Fruit fly (Drosophila melanogaster): ENCODE measurements around the gene CG33725.

CG33725 gene

DNA sequence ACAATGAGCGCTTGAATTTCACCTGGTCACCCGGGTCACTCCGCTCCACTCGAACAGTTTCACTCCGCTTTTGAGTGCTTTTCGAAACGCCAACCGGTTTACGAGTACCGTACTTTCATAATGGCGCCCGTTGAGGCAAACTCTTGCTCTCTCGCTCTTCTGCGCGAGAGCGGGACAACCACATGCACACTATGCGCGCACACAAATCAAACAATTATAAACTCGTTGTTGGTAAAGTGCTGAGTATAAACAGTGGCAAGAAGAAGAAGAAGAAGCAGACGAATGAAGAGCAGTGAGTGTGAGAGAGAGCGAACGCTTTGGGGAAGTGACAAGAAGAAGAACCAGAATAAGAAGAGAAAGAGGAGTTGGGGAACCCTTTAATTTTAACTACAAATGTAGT lies 14.4 kb upstream of the CG33725 start, which contains the start of gene eyg (continued):
- TF ChIP-seq btn (GFP tag; optimal IDR thresholded peaks at IDR 0.05) (no peak), NfI (GFP tag; optimal IDR thresholded peaks at IDR 0.05) (peak; percentile 47), CG13287 (GFP tag; IDR thresholded peaks at IDR 0.05; ENCODE audit: partially characterized antibody) (peak; percentile 46), Doc2 (GFP tag; IDR thresholded peaks at IDR 0.05) (no peak), CG18619 (GFP tag; optimal IDR thresholded peaks at IDR 0.05) (peak; percentile 16), sens (GFP tag) (peak; percentile 76), CG4707 (GFP tag; optimal IDR thresholded peaks at IDR 0.05) (peak; percentile 5), NC2α (GFP tag; optimal IDR thresholded peaks at IDR 0.05) (peak; percentile 31), Blimp-1 (GFP tag; optimal IDR thresholded peaks at IDR 0.05) (peak; percentile 26), CG34376 (GFP tag; optimal IDR thresholded peaks at IDR 0.05) (no peak), CG8290 (GFP tag; optimal IDR thresholded peaks at IDR 0.05) (peak; percentile 63), CG8290 (tag; optimal IDR thresholded peaks at IDR 0.05) (no peak), cato (GFP tag; optimal IDR thresholded peaks at IDR 0.05; ENCODE audit: borderline replicate concordance) (no peak), CG12155 (GFP tag; optimal IDR thresholded peaks at IDR 0.05) (no peak), crp (GFP tag; optimal IDR thresholded peaks at IDR 0.05) (no peak), Myb (GFP tag; optimal IDR thresholded peaks at IDR 0.05) (peak; percentile 16), Eip74EF (GFP tag; optimal IDR thresholded peaks at IDR 0.05) (no peak), Jarid2 (GFP tag; optimal IDR thresholded peaks at IDR 0.05) (peak; percentile 68), bsh (GFP tag; optimal IDR thresholded peaks at IDR 0.05) (peak in 1 of 2 experiments; percentile 55), CG10274 (GFP tag; optimal IDR thresholded peaks at IDR 0.05) (no peak), Hmr (GFP tag; optimal IDR thresholded peaks at IDR 0.05) (no peak), CG11696 (GFP tag; IDR thresholded peaks at IDR 0.05) (no peak), Optix (GFP tag; IDR thresholded peaks at IDR 0.05) (no peak), tup (GFP tag; optimal IDR thresholded peaks at IDR 0.05) (no peak), Ets97D (GFP tag; optimal IDR thresholded peaks at IDR 0.05) (peak; percentile 12), CG3163 (GFP tag; optimal IDR thresholded peaks at IDR 0.05) (peak; percentile 62), CG3407 (GFP tag; optimal IDR thresholded peaks at IDR 0.05) (peak; percentile 12), cad (GFP tag; optimal IDR thresholded peaks at IDR 0.05) (no peak), gsb (GFP tag; IDR thresholded peaks at IDR 0.05) (no peak), CG3281 (GFP tag; optimal IDR thresholded peaks at IDR 0.05) (no peak), tll (GFP tag; optimal IDR thresholded peaks at IDR 0.05) (peak in 1 of 2 experiments; percentile 36), chm (GFP tag; IDR thresholded peaks at IDR 0.05) (0 out of 2 replicates have a peak, but pooled peaks have one; percentile 54), kah (GFP tag; optimal IDR thresholded peaks at IDR 0.05) (peak; percentile 8), CG7963 (GFP tag; IDR thresholded peaks at IDR 0.05; ENCODE audit: partially characterized antibody) (no peak), B-H2 (GFP tag; optimal IDR thresholded peaks at IDR 0.05) (peak; percentile 69), CG15601 (tag; optimal IDR thresholded peaks at IDR 0.05) (no peak), CG3065 (GFP tag; optimal IDR thresholded peaks at IDR 0.05) (peak; percentile 4), Nf-YA (GFP tag; IDR thresholded peaks at IDR 0.05) (peak; percentile 98), CG10543 (GFP tag; optimal IDR thresholded peaks at IDR 0.05) (peak; percentile 36), CG32532 (GFP tag; IDR thresholded peaks at IDR 0.05) (peak; percentile 44; the same call in 1 of the 2 replicates), Meics (GFP tag; optimal IDR thresholded peaks at IDR 0.05) (no peak), CG9609 (GFP tag; optimal IDR thresholded peaks at IDR 0.05) (no peak), CG5245 (GFP tag; optimal IDR thresholded peaks at IDR 0.05) (no peak), HmgD (GFP tag; optimal IDR thresholded peaks at IDR 0.05) (peak; percentile 83), Dref (GFP tag; IDR thresholded peaks at IDR 0.05) (no peak), CG11723 (GFP tag; optimal IDR thresholded peaks at IDR 0.05) (no peak), unpg (GFP tag; optimal IDR thresholded peaks at IDR 0.05) (no peak), Fer3 (tag; optimal IDR thresholded peaks at IDR 0.05) (peak; percentile 14), Dek (tag; optimal IDR thresholded peaks at IDR 0.05) (no peak)
